Fruit fly (Drosophila melanogaster) whole organism, embryonic: ENCODE measurements around the gene mof.

Source experiments
- Aef1 ChIP-seq: fragments of 200-800 bp; sonication (Bioruptor generic); IDR thresholded peaks from 3 replicates; pipeline ENCODE4 v1.3.6; 2022; ENCODE audit warnings: missing biosample characterization, missing genetic modification characterization
- CG10654 ChIP-seq: fragments of 200-800 bp; sonication (Bioruptor generic); optimal IDR thresholded peaks from 2 replicates; lab custom pipeline; 2016; ENCODE audit warnings: missing biosample characterization, missing genetic modification characterization
- CG10979 ChIP-seq: fragments of 200-800 bp; sonication (Bioruptor generic); optimal IDR thresholded peaks from 2 replicates; lab custom pipeline; 2018; ENCODE audit warnings: missing biosample characterization, mild to moderate bottlenecking, missing genetic modification characterization, moderate library complexity
- CG12071 ChIP-seq: fragments of 200-800 bp; sonication (Bioruptor generic); optimal IDR thresholded peaks from 3 replicates; lab custom pipeline; 2018; ENCODE audit warnings: missing biosample characterization, mild to moderate bottlenecking, missing genetic modification characterization
- CG12659 ChIP-seq: fragments of 200-800 bp; sonication (Bioruptor generic); optimal IDR thresholded peaks from 3 replicates; lab custom pipeline; 2017; ENCODE audit warnings: mild to moderate bottlenecking, missing biosample characterization, missing genetic modification reagents, missing genetic modification characterization
- CG14860 ChIP-seq: fragments of 200-800 bp; sonication (Bioruptor generic); IDR thresholded peaks from 3 replicates; pipeline ENCODE4 v1.3.6; 2022; ENCODE audit warnings: missing biosample characterization, missing genetic modification characterization; ENCODE audit not compliant: partially characterized antibody
- CG16815 ChIP-seq: fragments of 200-800 bp; sonication (Bioruptor generic); optimal IDR thresholded peaks from 3 replicates; lab custom pipeline; 2017; ENCODE audit warnings: missing biosample characterization, mild to moderate bottlenecking, missing genetic modification characterization
- CG2712 ChIP-seq: fragments of 200-800 bp; optimal IDR thresholded peaks from 3 replicates; lab custom pipeline; 2019; ENCODE audit warnings: missing biosample characterization, mild to moderate bottlenecking, missing genetic modification characterization, moderate library complexity
- CG3163 ChIP-seq: fragments of 200-800 bp; sonication (Bioruptor generic); optimal IDR thresholded peaks from 3 replicates; lab custom pipeline; 2016; ENCODE audit warnings: missing biosample characterization, missing genetic modification characterization
- CG4328 ChIP-seq: fragments of 200-800 bp; sonication (Bioruptor generic); optimal IDR thresholded peaks from 3 replicates; lab custom pipeline; 2017; ENCODE audit warnings: missing biosample characterization, missing genetic modification reagents, missing genetic modification characterization
- CG4730 ChIP-seq: fragments of 200-800 bp; sonication (Bioruptor generic); IDR thresholded peaks from 2 replicates; pipeline ENCODE4 v1.3.6; 2022; ENCODE audit warnings: missing biosample characterization, missing genetic modification characterization
- CG6791 ChIP-seq: fragments of 200-800 bp; sonication (Bioruptor generic); IDR thresholded peaks from 3 replicates; pipeline ENCODE4 v1.3.6; 2022; ENCODE audit warnings: missing biosample characterization, missing genetic modification characterization; ENCODE audit not compliant: partially characterized antibody
- CG6813 ChIP-seq: fragments of 200-800 bp; sonication (Bioruptor generic); optimal IDR thresholded peaks from 2 replicates; lab custom pipeline; 2017; ENCODE audit warnings: missing biosample characterization, missing genetic modification characterization, mild to moderate bottlenecking, moderate library complexity, missing genetic modification reagents
- CG9215 ChIP-seq: fragments of 200-800 bp; sonication (Bioruptor generic); IDR thresholded peaks from 2 replicates; pipeline ENCODE4 v1.3.6; 2022; ENCODE audit warnings: missing biosample characterization, missing genetic modification characterization
- CG9932 ChIP-seq: fragments of 200-800 bp; sonication (Bioruptor generic); IDR thresholded peaks from 2 replicates; pipeline ENCODE4 v1.3.6; 2022; ENCODE audit warnings: missing biosample characterization, missing genetic modification characterization
- CoRest ChIP-seq: fragments of 200-800 bp; sonication (Bioruptor generic); optimal IDR thresholded peaks from 3 replicates; lab custom pipeline; 2018; ENCODE audit warnings: missing biosample characterization, mild to moderate bottlenecking, missing genetic modification characterization, moderate library complexity
- Dip3 ChIP-seq: fragments of 200-800 bp; sonication (Bioruptor generic); optimal IDR thresholded peaks from 3 replicates; lab custom pipeline; 2016; ENCODE audit warnings: missing biosample characterization, missing genetic modification characterization
- Dll ChIP-seq: fragments of 200-800 bp; sonication (Bioruptor generic); IDR thresholded peaks from 4 replicates; pipeline ENCODE4 v1.3.6; 2022; ENCODE audit warnings: missing biosample characterization, missing genetic modification characterization; ENCODE audit not compliant: partially characterized antibody
- Fer3 ChIP-seq: fragments of 200-800 bp; sonication (Bioruptor generic); optimal IDR thresholded peaks from 2 replicates; lab custom pipeline; 2018; ENCODE audit warnings: missing biosample characterization, mild to moderate bottlenecking, missing genetic modification characterization, moderate library complexity
- H2.0 ChIP-seq: fragments of 200-800 bp; sonication (Bioruptor generic); IDR thresholded peaks from 2 replicates; pipeline ENCODE4 v1.3.6; 2022; ENCODE audit warnings: missing biosample characterization, missing genetic modification characterization
- HHEX ChIP-seq: fragments of 200-800 bp; sonication (Bioruptor generic); optimal IDR thresholded peaks from 3 replicates; lab custom pipeline; 2017; ENCODE audit warnings: missing biosample characterization, mild to moderate bottlenecking, missing genetic modification characterization, missing genetic modification reagents
- Hey ChIP-seq: fragments of 200-800 bp; sonication (Bioruptor generic); optimal IDR thresholded peaks from 3 replicates; lab custom pipeline; 2018; ENCODE audit warnings: missing biosample characterization, mild to moderate bottlenecking, missing genetic modification characterization
- Hr39 ChIP-seq: fragments of >200 bp; optimal IDR thresholded peaks from 2 replicates; lab custom pipeline; 2017
- Hsf ChIP-seq: fragments of 200-800 bp; sonication (Bioruptor generic); optimal IDR thresholded peaks from 3 replicates; lab custom pipeline; 2016; ENCODE audit warnings: missing biosample characterization, missing genetic modification characterization
- Lim3 ChIP-seq: fragments of 200-800 bp; sonication (Bioruptor generic); IDR thresholded peaks from 2 replicates; pipeline ENCODE4 v1.3.6; 2022; ENCODE audit warnings: missing biosample characterization, missing genetic modification characterization
- MESR4 ChIP-seq: fragments of 200-800 bp; sonication (Bioruptor generic); optimal IDR thresholded peaks from 2 replicates; lab custom pipeline; 2018; ENCODE audit warnings: missing biosample characterization, mild to moderate bottlenecking, missing genetic modification characterization, moderate library complexity
- Side ChIP-seq: fragments of 200-800 bp; sonication (Bioruptor generic); optimal IDR thresholded peaks from 2 replicates; lab custom pipeline; 2016; ENCODE audit warnings: missing biosample characterization, missing genetic modification characterization
- Ssrp ChIP-seq: fragments of 200-800 bp; sonication (Bioruptor generic); optimal IDR thresholded peaks from 2 replicates; lab custom pipeline; 2018; ENCODE audit warnings: missing biosample characterization, mild to moderate bottlenecking, missing genetic modification characterization, moderate library complexity
- Xbp1 ChIP-seq: fragments of 200-800 bp; sonication (Bioruptor generic); optimal IDR thresholded peaks from 3 replicates; lab custom pipeline; 2016; ENCODE audit warnings: missing biosample characterization, mild to moderate bottlenecking, missing genetic modification characterization
- Xrp1 ChIP-seq: fragments of 200-800 bp; sonication (Bioruptor generic); IDR thresholded peaks from 2 replicates; pipeline ENCODE4 v1.3.6; 2022; ENCODE audit warnings: missing biosample characterization, missing genetic modification characterization
- ato ChIP-seq: fragments of 200-800 bp; sonication (Bioruptor generic); IDR thresholded peaks from 2 replicates; pipeline ENCODE4 v1.3.6; 2022; ENCODE audit warnings: missing biosample characterization, missing genetic modification characterization; ENCODE audit not compliant: partially characterized antibody
- bcd ChIP-seq: fragments of 200-800 bp; sonication (Bioruptor generic); optimal IDR thresholded peaks from 2 replicates; lab custom pipeline; 2017; ENCODE audit warnings: missing biosample characterization, mild to moderate bottlenecking, missing genetic modification characterization
- bigmax ChIP-seq: fragments of 200-800 bp; sonication (Bioruptor generic); optimal IDR thresholded peaks from 2 replicates; lab custom pipeline; 2018; ENCODE audit warnings: missing biosample characterization, mild to moderate bottlenecking, missing genetic modification characterization
- bowl ChIP-seq: fragments of 200-800 bp; sonication (Bioruptor generic); IDR thresholded peaks from 2 replicates; pipeline ENCODE4 v1.3.6; 2022; ENCODE audit warnings: missing biosample characterization, missing genetic modification characterization
- danr ChIP-seq: fragments of 200-800 bp; sonication (Bioruptor generic); IDR thresholded peaks from 2 replicates; pipeline ENCODE4 v1.3.6; 2022; ENCODE audit warnings: missing biosample characterization, missing genetic modification characterization
- dm ChIP-seq: fragments of 200-800 bp; sonication (Bioruptor generic); optimal IDR thresholded peaks from 3 replicates; lab custom pipeline; 2016; ENCODE audit warnings: missing biosample characterization, missing genetic modification characterization
- dmrt99B ChIP-seq: fragments of 200-800 bp; sonication (Bioruptor generic); optimal IDR thresholded peaks from 2 replicates; lab custom pipeline; 2018; ENCODE audit warnings: missing biosample characterization, mild to moderate bottlenecking, missing genetic modification characterization, moderate library complexity
- gcm2 ChIP-seq: fragments of 200-800 bp; sonication (Bioruptor generic); optimal IDR thresholded peaks from 2 replicates; lab custom pipeline; 2016; ENCODE audit warnings: missing biosample characterization, missing genetic modification characterization
- h ChIP-seq: fragments of >200 bp; optimal IDR thresholded peaks from 2 replicates; lab custom pipeline; 2017
- ken ChIP-seq: fragments of 200-800 bp; sonication (Bioruptor generic); IDR thresholded peaks from 3 replicates; pipeline ENCODE4 v1.3.6; 2022; ENCODE audit warnings: missing biosample characterization, missing genetic modification characterization
- kni ChIP-seq: fragments of 200-800 bp; sonication (Bioruptor generic); optimal IDR thresholded peaks from 3 replicates; lab custom pipeline; 2017; ENCODE audit warnings: mild to moderate bottlenecking, missing biosample characterization, missing genetic modification reagents, missing genetic modification characterization
- lola ChIP-seq, 3 experiments: fragments of >200 bp in 2 of 3; fragments of 200-800 bp in 1 of 3; sonication (Bioruptor generic) in 1 of 3; optimal IDR thresholded peaks; 2 replicates each; lab custom pipeline; 2017 to 2019; ENCODE audit warnings: missing biosample characterization in 3 of 3, missing genetic modification characterization in 3 of 3, mild to moderate bottlenecking in 1 of 3, moderate library complexity in 1 of 3
- luna ChIP-seq: fragments of 200-800 bp; sonication (Bioruptor generic); optimal IDR thresholded peaks from 2 replicates; lab custom pipeline; 2016; ENCODE audit warnings: missing biosample characterization, missing genetic modification characterization
- p53 ChIP-seq: fragments of 200-800 bp; sonication (Bioruptor generic); optimal IDR thresholded peaks from 2 replicates; lab custom pipeline; 2016; ENCODE audit warnings: missing biosample characterization, missing genetic modification characterization
- peb ChIP-seq: fragments of 200-800 bp; sonication (Bioruptor generic); IDR thresholded peaks from 2 replicates; pipeline ENCODE4 v1.3.6; 2022; ENCODE audit warnings: missing biosample characterization, missing genetic modification characterization
- tio ChIP-seq: fragments of 200-800 bp; sonication (Bioruptor generic); optimal IDR thresholded peaks from 2 replicates; lab custom pipeline; 2017; ENCODE audit warnings: missing biosample characterization, missing genetic modification characterization, inconsistent platforms
- wdn ChIP-seq: fragments of 200-800 bp; sonication (Bioruptor generic); IDR thresholded peaks from 2 replicates; pipeline ENCODE4 v1.3.6; 2022; ENCODE audit warnings: missing biosample characterization, missing genetic modification characterization
- yki ChIP-seq: fragments of >200 bp; optimal IDR thresholded peaks from 3 replicates; lab custom pipeline; 2018
- zen ChIP-seq: fragments of 200-800 bp; sonication (Bioruptor generic); optimal IDR thresholded peaks from 3 replicates; lab custom pipeline; 2018; ENCODE audit warnings: missing biosample characterization, mild to moderate bottlenecking, missing genetic modification characterization, moderate library complexity

The mof gene

dm6 chrX:5896809-5897700 lies 20.4 kb upstream of the mof start (continued):
- peak; percentile 14 for TF ChIP-seq CG12659 (GFP tag; lab: Kevin White, UChicago)
- no peak; the same call in 1 of the 2 replicates for TF ChIP-seq CG9932 (GFP tag; lab: Robert Waterston, UW)
- peak; percentile 67 for TF ChIP-seq p53 (GFP tag; lab: Kevin White, UChicago)
- no peak for TF ChIP-seq Dll (GFP tag; lab: Robert Waterston, UW)
- no peak for TF ChIP-seq danr (GFP tag; lab: Robert Waterston, UW)
- TF ChIP-seq zen: peak; percentile 13
- TF ChIP-seq tio (GFP tag; lab: Kevin White, UChicago): no peak
- no peak for TF ChIP-seq CG3163 (GFP tag; lab: Kevin White, UChicago)
- peak; percentile 33; the same call in 1 of the 2 replicates for TF ChIP-seq H2.0 (GFP tag; lab: Robert Waterston, UW)
- peak; percentile 7 for TF ChIP-seq CoRest (tag; lab: Kevin White, UChicago)
- no peak for TF ChIP-seq bowl (GFP tag; lab: Robert Waterston, UW)
- TF ChIP-seq ato: no peak
- TF ChIP-seq wdn (GFP tag; lab: Robert Waterston, UW): no peak
- no peak for TF ChIP-seq Dip3 (GFP tag; lab: Kevin White, UChicago)
- no peak for TF ChIP-seq h (lab: Kevin White, UChicago)
- no peak for TF ChIP-seq Hey (tag; lab: Kevin White, UChicago)
- TF ChIP-seq bigmax (GFP tag; lab: Kevin White, UChicago): no peak
- TF ChIP-seq CG9215: no peak
- no peak for TF ChIP-seq Side (GFP tag; lab: Kevin White, UChicago)
- TF ChIP-seq MESR4 (GFP tag; lab: Kevin White, UChicago): no peak
- no peak for TF ChIP-seq CG6791 (GFP tag; lab: Robert Waterston, UW)
- peak; percentile 26; the same call in 1 of the 3 replicates for TF ChIP-seq Aef1
- TF ChIP-seq CG10654: no peak
- no peak for TF ChIP-seq HHEX
- peak; percentile 16 for TF ChIP-seq bcd (GFP tag; lab: Kevin White, UChicago)
- no peak for TF ChIP-seq peb (GFP tag; lab: Robert Waterston, UW)
- TF ChIP-seq luna (GFP tag; lab: Kevin White, UChicago): no peak
- peak; percentile 25 for TF ChIP-seq CG10979
- TF ChIP-seq dmrt99B: peak; percentile 22

dm6 chrX:5895821-5896550 lies 19.3 kb upstream of the mof start:
- TF ChIP-seq lola (GFP tag; optimal IDR thresholded peaks at IDR 0.05; lab: Kevin White, UChicago) (peak in 1 of 3 experiments; percentile 76), Lim3 (peak; percentile 78), Hsf (GFP tag; lab: Kevin White, UChicago) (peak; percentile 87), yki (lab: Kevin White, UChicago) (no peak), gcm2 (GFP tag; lab: Kevin White, UChicago) (peak; percentile 74), CG4328 (GFP tag; lab: Kevin White, UChicago) (peak; percentile 27), CG12071 (GFP tag; lab: Kevin White, UChicago) (peak; percentile 90), CG2712 (peak; percentile 92), CG14860 (GFP tag; lab: Robert Waterston, UW) (no peak), Xbp1 (GFP tag; lab: Kevin White, UChicago) (peak; percentile 91), CG6813 (peak; percentile 89), Hr39 (lab: Kevin White, UChicago) (no peak), dm (peak; percentile 76), Fer3 (tag; lab: Kevin White, UChicago) (peak; percentile 80), CG9932 (GFP tag; lab: Robert Waterston, UW) (peak; percentile 75), Xrp1 (GFP tag; lab: Robert Waterston, UW) (peak; percentile 94), CG4730 (GFP tag; lab: Robert Waterston, UW) (peak; percentile 78), ken (GFP tag; lab: Robert Waterston, UW) (peak; percentile 95), Ssrp (tag; lab: Kevin White, UChicago) (peak; percentile 90), CG16815 (peak; percentile 81), kni (peak; percentile 17)
